Fruit fly (Drosophila melanogaster) Kc167 (cell line): ENCODE results near the gene Upf1.

Source experiments
- Sin3A ChIP-seq: fragments of >200 bp; optimal IDR thresholded peaks from 2 replicates; lab custom pipeline; 2018; ENCODE audit warnings: missing external identifiers
- h ChIP-seq: fragments of >200 bp; optimal IDR thresholded peaks from 3 replicates; lab custom pipeline; 2018; ENCODE audit warnings: missing external identifiers
- psq ChIP-seq: fragments of >200 bp; optimal IDR thresholded peaks from 2 replicates; lab custom pipeline; 2017; ENCODE audit warnings: missing external identifiers
- ttk ChIP-seq: sonication (Bioruptor generic); optimal IDR thresholded peaks from 2 replicates; lab custom pipeline; 2017; ENCODE audit warnings: missing external identifiers

DNA sequence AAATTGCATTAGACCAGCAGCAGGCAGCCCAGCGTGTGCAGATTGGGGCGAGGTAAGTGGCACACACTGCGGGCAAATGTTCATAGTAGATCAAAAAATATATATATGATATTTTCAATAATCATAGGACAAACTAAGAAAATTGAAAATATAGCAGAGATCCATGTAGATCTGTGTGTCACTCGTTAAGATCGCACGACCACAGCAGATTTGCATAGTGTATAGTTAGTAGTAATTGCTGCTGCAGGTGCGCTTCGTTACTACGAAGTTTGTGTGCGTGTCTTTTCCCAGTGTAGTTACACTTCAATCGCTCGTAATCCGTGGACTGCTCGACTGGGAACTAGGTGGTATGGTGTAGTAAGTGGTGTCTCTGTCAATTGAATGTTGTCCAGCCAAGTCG is 28.0 kb downstream of the Upf1 start, which contains the start of gene CG10352:
- TF ChIP-seq Sin3A (lab: Kevin White, UChicago): no peak
- TF ChIP-seq h (lab: Kevin White, UChicago): no peak
- no peak for TF ChIP-seq psq
- no peak for TF ChIP-seq ttk
